Fruit fly (Drosophila melanogaster): ENCODE results near the gene Jon65Aii.

- TF ChIP-seq cwo (GFP tag; optimal IDR thresholded peaks at IDR 0.05) (no peak), slbo (GFP tag; IDR thresholded peaks at IDR 0.05) (no peak), CG14860 (GFP tag; IDR thresholded peaks at IDR 0.05; ENCODE audit: partially characterized antibody) (no peak), CG14014 (GFP tag; IDR thresholded peaks at IDR 0.05) (no peak), CG11398 (GFP tag; optimal IDR thresholded peaks at IDR 0.05) (no peak), h (optimal IDR thresholded peaks at IDR 0.05) (no peak), Jarid2 (GFP tag; optimal IDR thresholded peaks at IDR 0.05) (no peak), HmgZ (tag; optimal IDR thresholded peaks at IDR 0.05) (no peak), ci (GFP tag; IDR thresholded peaks at IDR 0.05) (no peak), NK7.1 (GFP tag; optimal IDR thresholded peaks at IDR 0.05) (no peak), CG8478 (optimal IDR thresholded peaks at IDR 0.05) (no peak), vfl (GFP tag; optimal IDR thresholded peaks at IDR 0.05) (no peak), Oaz (GFP tag; IDR thresholded peaks at IDR 0.05) (no peak), Trl (optimal IDR thresholded peaks at IDR 0.05) (no peak), Trl (GFP tag; optimal IDR thresholded peaks at IDR 0.05) (no peak)
Observed at dm6 chr3L:6034511-6034910, 17.6 kb upstream of the Jon65Aii start, which contains the start of gene CG10477.

All from whole organism, embryonic.